Fruit fly (Drosophila melanogaster): Measurements from ENCODE around the gene CG33494.

Gene CG33494

dm6 chr3R:25489116-25489515 is 5.8 kb downstream of the CG33494 start (continued):
- TF ChIP-seq CG6854 (GFP tag; optimal IDR thresholded peaks at IDR 0.05) = no peak
- no peak for TF ChIP-seq crp (GFP tag; optimal IDR thresholded peaks at IDR 0.05)
- no peak for TF ChIP-seq jing (GFP tag; optimal IDR thresholded peaks at IDR 0.05)
- TF ChIP-seq Sry-β (GFP tag; optimal IDR thresholded peaks at IDR 0.05) = no peak
- TF ChIP-seq Gug (GFP tag; IDR thresholded peaks at IDR 0.05) = peak; percentile 28; the same call in 1 of the 4 replicates
- peak; percentile 60 for TF ChIP-seq CG11723 (GFP tag; optimal IDR thresholded peaks at IDR 0.05)
- TF ChIP-seq CG18262 (tag; optimal IDR thresholded peaks at IDR 0.05) = peak; percentile 78
- no peak for TF ChIP-seq nau (GFP tag; optimal IDR thresholded peaks at IDR 0.05)
- TF ChIP-seq prd (optimal IDR thresholded peaks at IDR 0.05) = no peak
- TF ChIP-seq prd (GFP tag; IDR thresholded peaks at IDR 0.05) = peak; percentile 74
- peak; percentile 5 for TF ChIP-seq CG12155 (GFP tag; optimal IDR thresholded peaks at IDR 0.05)
- TF ChIP-seq Oaz (GFP tag; IDR thresholded peaks at IDR 0.05) = no peak
- no peak for TF ChIP-seq Taf1 (GFP tag; IDR thresholded peaks at IDR 0.05)
- TF ChIP-seq peb (GFP tag; IDR thresholded peaks at IDR 0.05) = no peak
- TF ChIP-seq fd96Cb (tag; optimal IDR thresholded peaks at IDR 0.05) = peak; percentile 43
- TF ChIP-seq Doc3 (GFP tag; IDR thresholded peaks at IDR 0.05; ENCODE audit: partially characterized antibody) = no peak
- TF ChIP-seq btn (GFP tag; optimal IDR thresholded peaks at IDR 0.05) = no peak
- no peak for TF ChIP-seq B-H1 (GFP tag; IDR thresholded peaks at IDR 0.05)
- TF ChIP-seq fd102C (GFP tag; optimal IDR thresholded peaks at IDR 0.05) = no peak
- no peak for TF ChIP-seq CG16813 (GFP tag; IDR thresholded peaks at IDR 0.05; ENCODE audit: partially characterized antibody)
- TF ChIP-seq CG12219 (GFP tag; optimal IDR thresholded peaks at IDR 0.05) = no peak
- TF ChIP-seq CG11085 (GFP tag; IDR thresholded peaks at IDR 0.05) = no peak
- TF ChIP-seq Hmr (GFP tag; optimal IDR thresholded peaks at IDR 0.05) = no peak
- no peak for TF ChIP-seq Lhr (GFP tag; optimal IDR thresholded peaks at IDR 0.05)
- peak; percentile 13 for TF ChIP-seq kay (GFP tag; optimal IDR thresholded peaks at IDR 0.05)
- TF ChIP-seq ftz-f1 (GFP tag; optimal IDR thresholded peaks at IDR 0.05) = no peak
- TF ChIP-seq grau (tag; optimal IDR thresholded peaks at IDR 0.05) = peak; percentile 48
- TF ChIP-seq CG6654 (GFP tag; optimal IDR thresholded peaks at IDR 0.05) = peak; percentile 7
- peak; percentile 71 for TF ChIP-seq sob (GFP tag; IDR thresholded peaks at IDR 0.05)
- 0 out of 2 replicates have a peak, but pooled peaks have one; percentile 9 for TF ChIP-seq CG7372 (GFP tag; IDR thresholded peaks at IDR 0.05)
- TF ChIP-seq dm (GFP tag; optimal IDR thresholded peaks at IDR 0.05) = no peak
- TF ChIP-seq E2f1 (GFP tag; IDR thresholded peaks at IDR 0.05) = peak; percentile 45; the same call in 1 of the 2 replicates
- TF ChIP-seq CG1024 (GFP tag; IDR thresholded peaks at IDR 0.05) = 0 out of 2 replicates have a peak, but pooled peaks have one; percentile 24
- peak; percentile 60 for TF ChIP-seq Fer1 (GFP tag; optimal IDR thresholded peaks at IDR 0.05)
- TF ChIP-seq bsh (GFP tag; optimal IDR thresholded peaks at IDR 0.05) = peak in 1 of 2 experiments; percentile 68
- TF ChIP-seq Stat92E (GFP tag; optimal IDR thresholded peaks at IDR 0.05) = no peak
- peak; percentile 61 for TF ChIP-seq CG7556 (GFP tag; optimal IDR thresholded peaks at IDR 0.05)
- TF ChIP-seq Kr (GFP tag; optimal IDR thresholded peaks at IDR 0.05) = no peak
- no peak for TF ChIP-seq tna (GFP tag; IDR thresholded peaks at IDR 0.05; ENCODE audit: partially characterized antibody)
- TF ChIP-seq ken (GFP tag; IDR thresholded peaks at IDR 0.05) = 0 out of 3 replicates have a peak, but pooled peaks have one; percentile 31
- peak; percentile 28 for TF ChIP-seq Meics (GFP tag; optimal IDR thresholded peaks at IDR 0.05)
- peak; percentile 26; the same call in 1 of the 2 replicates for TF ChIP-seq wor (GFP tag; IDR thresholded peaks at IDR 0.05)
- TF ChIP-seq CG10654 (GFP tag; optimal IDR thresholded peaks at IDR 0.05) = peak; percentile 39
- TF ChIP-seq CG15479 (GFP tag; optimal IDR thresholded peaks at IDR 0.05) = no peak
- no peak for TF ChIP-seq CG4854 (GFP tag; optimal IDR thresholded peaks at IDR 0.05)
- TF ChIP-seq CG2116 (GFP tag; optimal IDR thresholded peaks at IDR 0.05) = no peak
- TF ChIP-seq sug (tag; optimal IDR thresholded peaks at IDR 0.05) = no peak
- no peak for TF ChIP-seq Elba2 (GFP tag; optimal IDR thresholded peaks at IDR 0.05)
- TF ChIP-seq Fer3 (tag; optimal IDR thresholded peaks at IDR 0.05) = peak; percentile 52
- peak; percentile 71; the same call in 1 of the 3 replicates for TF ChIP-seq CG34422 (GFP tag; IDR thresholded peaks at IDR 0.05)
